Worm (Caenorhabditis elegans) whole organism, mixed stage, embryonic: ENCODE results near the gene lite-1.

Source experiments
- M03D4.4 ChIP-seq: sonication (generic microtip); optimal IDR thresholded peaks from 2 replicates; lab custom pipeline; 2017; ENCODE audit warnings: mild to moderate bottlenecking, missing genetic modification characterization, missing compliant biosample characterization
- bed-3 ChIP-seq: fragments of 200-800 bp; sonication (Bioruptor generic); optimal IDR thresholded peaks from 3 replicates; lab custom pipeline; 2018; ENCODE audit warnings: mild to moderate bottlenecking, missing genetic modification characterization, moderate library complexity, missing compliant biosample characterization
- blmp-1 ChIP-seq: fragments of 150-350 bp; optimal IDR thresholded peaks from 2 replicates; lab custom pipeline; 2014; ENCODE audit warnings: missing biosample characterization, missing genetic modification characterization
- ceh-39 ChIP-seq: fragments of 150-350 bp; optimal IDR thresholded peaks from 2 replicates; lab custom pipeline; 2014; ENCODE audit warnings: missing biosample characterization, missing genetic modification characterization
- ceh-43 ChIP-seq: fragments of 200-800 bp; sonication (Bioruptor generic); optimal IDR thresholded peaks from 2 replicates; lab custom pipeline; 2018; ENCODE audit warnings: mild to moderate bottlenecking, missing genetic modification characterization, moderate library complexity, missing compliant biosample characterization
- ceh-83 ChIP-seq: fragments of 200-800 bp; sonication (Bioruptor generic); optimal IDR thresholded peaks from 2 replicates; lab custom pipeline; 2018; ENCODE audit warnings: mild to moderate bottlenecking, missing genetic modification characterization, missing compliant biosample characterization
- ces-1 ChIP-seq: fragments of 150-350 bp; optimal IDR thresholded peaks from 2 replicates; lab custom pipeline; 2014; ENCODE audit warnings: missing biosample characterization, missing genetic modification reagents, missing genetic modification characterization
- cnd-1 ChIP-seq: fragments of 200-800 bp; sonication (Bioruptor generic); optimal IDR thresholded peaks from 2 replicates; lab custom pipeline; 2018; ENCODE audit warnings: mild to moderate bottlenecking, missing genetic modification characterization, missing compliant biosample characterization
- drap-1 ChIP-seq: fragments of 200-800 bp; sonication (Bioruptor generic); optimal IDR thresholded peaks from 3 replicates; lab custom pipeline; 2018; ENCODE audit warnings: mild to moderate bottlenecking, missing genetic modification characterization, missing compliant biosample characterization
- elt-1 ChIP-seq: sonication (generic microtip); optimal IDR thresholded peaks from 2 replicates; lab custom pipeline; 2017; ENCODE audit warnings: missing genetic modification characterization, mild to moderate bottlenecking, missing compliant biosample characterization, antibody characterized with exemption, moderate library complexity, borderline replicate concordance; ENCODE audit not compliant: insufficient read depth
- elt-3 ChIP-seq: fragments of 150-350 bp; optimal IDR thresholded peaks from 2 replicates; lab custom pipeline; 2014; ENCODE audit warnings: missing biosample characterization, missing genetic modification characterization
- flh-1 ChIP-seq: fragments of 200-800 bp; sonication (Bioruptor generic); optimal IDR thresholded peaks from 2 replicates; lab custom pipeline; 2018; ENCODE audit warnings: mild to moderate bottlenecking, missing genetic modification characterization, moderate library complexity, missing compliant biosample characterization
- ham-2 ChIP-seq: fragments of 200-800 bp; sonication (Bioruptor generic); optimal IDR thresholded peaks from 2 replicates; lab custom pipeline; 2018; ENCODE audit warnings: mild to moderate bottlenecking, missing genetic modification characterization, missing compliant biosample characterization
- hlh-1 ChIP-seq: fragments of 150-350 bp; optimal IDR thresholded peaks from 2 replicates; lab custom pipeline; 2014; ENCODE audit warnings: missing biosample characterization, missing genetic modification reagents, missing genetic modification characterization
- lin-32 ChIP-seq: fragments of 200-800 bp; sonication (Bioruptor generic); optimal IDR thresholded peaks from 2 replicates; lab custom pipeline; 2018; ENCODE audit warnings: mild to moderate bottlenecking, missing genetic modification characterization, missing compliant biosample characterization
- lsy-2 ChIP-seq: fragments of 150-350 bp; optimal IDR thresholded peaks from 2 replicates; lab custom pipeline; 2014; ENCODE audit warnings: missing biosample characterization, missing genetic modification characterization
- mab-5 ChIP-seq: fragments of 150-350 bp; optimal IDR thresholded peaks from 2 replicates; lab custom pipeline; 2014; ENCODE audit warnings: missing biosample characterization, missing genetic modification characterization
- mep-1 ChIP-seq: fragments of 150-350 bp; optimal IDR thresholded peaks from 2 replicates; lab custom pipeline; 2017; ENCODE audit warnings: missing biosample characterization, missing genetic modification reagents, missing genetic modification characterization, inconsistent platforms
- mls-2 ChIP-seq: sonication (generic microtip); optimal IDR thresholded peaks from 2 replicates; lab custom pipeline; 2016; ENCODE audit warnings: mild to moderate bottlenecking, missing genetic modification characterization, moderate library complexity, missing compliant biosample characterization
- nhr-2 ChIP-seq: fragments of 150-350 bp; optimal IDR thresholded peaks from 2 replicates; lab custom pipeline; 2014; ENCODE audit warnings: missing biosample characterization, missing genetic modification characterization
- nhr-237 ChIP-seq: fragments of 150-350 bp; optimal IDR thresholded peaks from 2 replicates; lab custom pipeline; 2014; ENCODE audit warnings: missing biosample characterization, missing genetic modification characterization
- nhr-28 ChIP-seq: fragments of 150-350 bp; optimal IDR thresholded peaks from 2 replicates; lab custom pipeline; 2014; ENCODE audit warnings: missing biosample characterization, missing genetic modification characterization
- pha-4 ChIP-seq: fragments of 150-350 bp; optimal IDR thresholded peaks from 2 replicates; lab custom pipeline; 2018; ENCODE audit warnings: missing biosample characterization, missing genetic modification reagents, missing genetic modification characterization
- sem-2 ChIP-seq: fragments of 200-800 bp; sonication (Bioruptor generic); optimal IDR thresholded peaks from 2 replicates; lab custom pipeline; 2018; ENCODE audit warnings: mild to moderate bottlenecking, missing genetic modification characterization, missing compliant biosample characterization
- snpc-4 ChIP-seq: fragments of 150-350 bp; optimal IDR thresholded peaks from 2 replicates; lab custom pipeline; 2014; ENCODE audit warnings: missing biosample characterization, missing genetic modification characterization
- sptf-1 ChIP-seq: sonication (generic microtip); optimal IDR thresholded peaks from 2 replicates; lab custom pipeline; 2017; ENCODE audit warnings: mild to moderate bottlenecking, missing genetic modification characterization, moderate library complexity, missing compliant biosample characterization
- tbx-8 ChIP-seq: fragments of 200-800 bp; sonication (Bioruptor generic); optimal IDR thresholded peaks from 2 replicates; lab custom pipeline; 2018; ENCODE audit warnings: mild to moderate bottlenecking, missing genetic modification characterization, moderate library complexity, missing compliant biosample characterization
- unc-120 ChIP-seq: sonication (generic microtip); optimal IDR thresholded peaks from 2 replicates; lab custom pipeline; 2017; ENCODE audit warnings: missing genetic modification characterization, missing compliant biosample characterization; ENCODE audit not compliant: poor library complexity, severe bottlenecking
- unc-62 ChIP-seq: fragments of 150-350 bp; optimal IDR thresholded peaks from 2 replicates; lab custom pipeline; 2014; ENCODE audit warnings: missing biosample characterization, missing genetic modification reagents, missing genetic modification characterization
- zip-8 ChIP-seq: fragments of 150-350 bp; optimal IDR thresholded peaks from 2 replicates; lab custom pipeline; 2014; ENCODE audit warnings: missing biosample characterization, missing genetic modification characterization
- ztf-11 ChIP-seq: fragments of 150-350 bp; optimal IDR thresholded peaks from 2 replicates; lab custom pipeline; 2014; ENCODE audit warnings: missing biosample characterization, missing genetic modification characterization

lite-1 gene

ce11 chrX:6256430-6256829, 25.9 kb upstream of the lite-1 start:
- TF ChIP-seq elt-3, result no peak
- TF ChIP-seq bed-3 (GFP tag; lab: Kevin White, UChicago), result no peak
- TF ChIP-seq ztf-11 (tag; lab: Kevin White, UChicago), result no peak
- TF ChIP-seq mab-5 (tag; lab: Kevin White, UChicago), result no peak
- no peak for TF ChIP-seq flh-1 (GFP tag; lab: Kevin White, UChicago)
- TF ChIP-seq ceh-83 (GFP tag; lab: Kevin White, UChicago), result no peak
- no peak for TF ChIP-seq cnd-1 (tag; lab: Kevin White, UChicago)
- no peak for TF ChIP-seq M03D4.4 (tag; lab: Kevin White, UChicago)
- TF ChIP-seq elt-1 (tag; lab: Kevin White, UChicago), result no peak
- TF ChIP-seq unc-120, result no peak

DNA sequence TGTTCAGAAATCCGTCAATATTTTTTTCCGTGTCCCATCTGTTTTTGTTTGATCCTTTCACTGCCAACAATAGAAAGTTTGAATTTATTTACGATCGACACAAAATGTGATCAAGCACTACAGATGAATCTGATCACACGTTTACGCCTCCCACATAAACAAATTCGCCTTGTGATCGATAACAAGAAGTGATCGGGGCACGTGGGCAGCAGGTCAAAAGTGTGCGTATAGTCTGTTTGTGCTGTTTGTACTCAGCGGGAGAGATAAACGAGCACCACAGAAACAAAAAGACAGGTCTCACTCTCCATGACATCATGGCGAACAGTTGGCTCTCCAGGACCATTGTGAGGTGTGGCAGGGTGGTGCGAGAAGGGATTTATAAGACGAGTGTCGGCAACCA, 25.0 kb upstream of the lite-1 start:
- TF ChIP-seq unc-120 (peak; percentile 30), tbx-8 (no peak), nhr-28 (no peak), nhr-2 (tag; lab: Kevin White, UChicago) (peak; percentile 84), ceh-39 (tag; lab: Kevin White, UChicago) (peak; percentile 36), cnd-1 (tag; lab: Kevin White, UChicago) (peak; percentile 81), mep-1 (tag; lab: Kevin White, UChicago) (peak; percentile 29), unc-62 (GFP tag; lab: Kevin White, UChicago) (peak; percentile 47), hlh-1 (tag; lab: Kevin White, UChicago) (peak; percentile 90)

DNA sequence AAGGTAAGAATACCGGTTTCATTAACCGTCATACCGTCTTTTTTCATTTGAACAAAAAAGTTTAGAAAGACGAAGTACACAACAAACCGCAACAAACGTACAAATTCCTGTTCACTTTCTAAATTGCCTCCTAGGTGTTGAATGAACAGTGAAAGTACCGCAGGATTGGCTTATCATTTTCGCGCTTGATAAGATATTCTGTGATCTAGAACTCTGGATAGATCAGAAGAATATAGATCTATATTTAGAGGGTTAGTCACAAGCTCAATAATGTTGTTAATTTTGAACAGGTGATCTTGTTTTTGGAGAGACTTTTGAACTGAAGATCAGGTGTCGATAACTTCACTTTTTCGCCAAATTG, 24.1 kb upstream of the lite-1 start:
- TF ChIP-seq blmp-1 (tag; lab: Kevin White, UChicago) (peak; percentile 17), snpc-4 (tag; lab: Kevin White, UChicago) (no peak), ceh-83 (GFP tag; lab: Kevin White, UChicago) (no peak), bed-3 (GFP tag; lab: Kevin White, UChicago) (no peak), drap-1 (GFP tag; lab: Kevin White, UChicago) (no peak)

DNA sequence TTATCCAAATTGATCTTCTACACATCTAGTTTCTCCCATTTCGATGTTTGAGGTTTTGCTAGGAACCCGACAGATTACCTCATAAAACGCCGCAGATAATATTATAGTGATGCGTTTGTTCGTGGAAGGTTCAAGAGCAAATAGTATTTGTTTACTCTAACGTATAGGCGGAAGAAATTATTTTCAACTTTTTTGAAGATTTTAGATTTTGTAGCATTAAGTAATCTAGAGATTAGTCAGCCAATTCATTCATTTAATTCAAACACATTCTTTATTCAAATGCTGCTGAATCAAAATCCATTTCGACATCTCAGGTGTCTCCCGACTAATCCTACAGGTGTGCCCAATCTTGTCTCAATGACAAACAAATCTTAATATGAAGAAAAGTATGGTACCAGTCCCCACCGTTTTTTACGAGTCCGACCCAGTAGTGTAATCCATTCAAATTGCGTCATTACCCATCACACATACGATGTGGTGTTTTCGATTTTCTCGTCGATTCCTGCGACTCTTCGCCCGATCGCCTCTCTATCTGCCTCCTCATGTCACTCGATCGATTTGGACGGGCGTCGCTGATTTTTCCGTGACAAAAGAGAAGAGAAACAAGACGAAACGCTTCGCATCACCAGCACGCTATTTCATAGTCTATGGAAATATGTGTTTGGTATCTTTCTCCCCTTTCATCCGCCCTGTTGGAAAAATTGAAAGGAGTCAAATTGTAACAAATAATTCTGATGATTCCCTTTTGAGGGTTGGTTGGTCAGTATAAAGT, 23.5 kb upstream of the lite-1 start:
- no peak for TF ChIP-seq ztf-11 (tag; lab: Kevin White, UChicago)
- no peak for TF ChIP-seq tbx-8
- no peak for TF ChIP-seq snpc-4 (tag; lab: Kevin White, UChicago)
- no peak for TF ChIP-seq pha-4 (tag; lab: Kevin White, UChicago)
- peak; percentile 8 for TF ChIP-seq mls-2
- TF ChIP-seq zip-8 (tag; lab: Kevin White, UChicago), result peak; percentile 75
- no peak for TF ChIP-seq sem-2
- TF ChIP-seq lin-32 (GFP tag; lab: Kevin White, UChicago), result no peak
- peak; percentile 28 for TF ChIP-seq hlh-1 (tag; lab: Kevin White, UChicago)
- peak; percentile 21 for TF ChIP-seq lsy-2 (tag; lab: Kevin White, UChicago)
- no peak for TF ChIP-seq elt-3
- TF ChIP-seq nhr-28, result no peak
- no peak for TF ChIP-seq sptf-1 (tag; lab: Kevin White, UChicago)
- peak; percentile 24 for TF ChIP-seq ham-2 (GFP tag; lab: Kevin White, UChicago)
- no peak for TF ChIP-seq ces-1 (GFP tag; lab: Kevin White, UChicago)
- TF ChIP-seq ceh-83 (GFP tag; lab: Kevin White, UChicago), result peak; percentile 45
- peak; percentile 45 for TF ChIP-seq unc-120
- peak; percentile 12 for TF ChIP-seq cnd-1 (tag; lab: Kevin White, UChicago)
- TF ChIP-seq unc-62 (GFP tag; lab: Kevin White, UChicago), result peak; percentile 86

DNA sequence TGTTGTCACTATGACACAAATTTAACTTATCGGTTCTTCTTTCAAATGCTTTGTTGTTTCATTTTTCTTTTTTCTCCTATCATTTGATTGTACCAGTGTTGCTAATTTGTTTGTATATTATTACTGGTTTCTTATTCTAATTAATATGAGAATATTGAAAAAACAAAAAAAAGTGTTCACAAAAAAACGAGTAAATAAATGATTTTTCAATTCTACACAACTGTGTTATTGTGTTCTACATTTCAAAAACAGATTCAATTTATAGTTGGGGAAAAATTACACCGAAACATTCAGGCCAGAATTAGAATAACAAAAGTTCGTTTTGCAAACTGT, 23.0 kb upstream of the lite-1 start:
- TF ChIP-seq nhr-237 (tag; lab: Kevin White, UChicago) (no peak), mab-5 (tag; lab: Kevin White, UChicago) (no peak), snpc-4 (tag; lab: Kevin White, UChicago) (no peak), M03D4.4 (tag; lab: Kevin White, UChicago) (no peak), lin-32 (GFP tag; lab: Kevin White, UChicago) (no peak), tbx-8 (no peak), blmp-1 (tag; lab: Kevin White, UChicago) (no peak), zip-8 (tag; lab: Kevin White, UChicago) (no peak), drap-1 (GFP tag; lab: Kevin White, UChicago) (no peak), ceh-83 (GFP tag; lab: Kevin White, UChicago) (no peak), lsy-2 (tag; lab: Kevin White, UChicago) (no peak), sptf-1 (tag; lab: Kevin White, UChicago) (no peak), bed-3 (GFP tag; lab: Kevin White, UChicago) (no peak), nhr-28 (no peak), ceh-43 (GFP tag; lab: Kevin White, UChicago) (no peak), mep-1 (tag; lab: Kevin White, UChicago) (no peak), flh-1 (GFP tag; lab: Kevin White, UChicago) (no peak)
